Worm (Caenorhabditis elegans): ENCODE measurements around the gene str-71.

str-71 gene

DNA sequence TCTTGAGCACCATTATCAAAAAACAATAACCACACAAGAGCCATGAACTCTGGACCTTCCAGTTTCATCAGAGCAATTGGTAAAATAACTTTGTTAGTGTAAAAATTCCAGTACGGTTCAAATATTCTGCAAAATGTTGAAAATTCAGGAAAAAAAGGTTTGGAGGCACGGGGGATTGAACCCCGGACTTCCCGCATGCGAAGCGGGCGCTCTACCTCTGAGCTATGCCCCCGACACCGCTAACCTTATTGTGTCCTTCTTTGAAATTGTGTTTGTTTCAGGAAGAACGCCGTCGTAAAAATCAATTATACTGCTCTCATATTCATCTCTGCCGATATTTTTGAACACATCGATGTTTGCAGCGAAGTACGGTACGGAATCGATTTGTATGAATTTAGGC lies 20.8 kb upstream of the str-71 start (continued):
- TF ChIP-seq daf-19 (GFP tag; conservative IDR thresholded peaks at IDR 0.05) (no peak), nhr-237 (tag; optimal IDR thresholded peaks at IDR 0.05) (no peak), ZK337.2 (GFP tag; IDR thresholded peaks at IDR 0.05) (no peak), mxl-3 (GFP tag; optimal IDR thresholded peaks at IDR 0.05) (no peak), ceh-32 (tag; optimal IDR thresholded peaks at IDR 0.05; ENCODE audit: poor library complexity) (no peak), tag-97 (GFP tag; IDR thresholded peaks at IDR 0.05) (no peak), dmd-6 (GFP tag; IDR thresholded peaks at IDR 0.05) (no peak), jun-1 (tag; optimal IDR thresholded peaks at IDR 0.05) (no peak), saeg-2 (GFP tag; IDR thresholded peaks at IDR 0.05) (no peak), F49E8.2 (tag; optimal IDR thresholded peaks at IDR 0.05; ENCODE audit: borderline replicate concordance) (no peak), dpl-1 (GFP tag; optimal IDR thresholded peaks at IDR 0.05) (no peak), Y48G9A.11 (GFP tag; IDR thresholded peaks at IDR 0.05) (no peak; the same call in 1 of the 2 replicates), cey-2 (tag; optimal IDR thresholded peaks at IDR 0.05; ENCODE audit: borderline replicate concordance, insufficient read depth) (no peak), aly-2 (tag; optimal IDR thresholded peaks at IDR 0.05) (no peak), snpc-4 (tag; optimal IDR thresholded peaks at IDR 0.05) (no peak), ceh-20 (GFP tag; IDR thresholded peaks at IDR 0.05) (no peak), hlh-30 (tag; optimal IDR thresholded peaks at IDR 0.05; ENCODE audit: insufficient read depth) (no peak), attf-4 (tag; optimal IDR thresholded peaks at IDR 0.05) (no peak), zfp-3 (GFP tag; conservative IDR thresholded peaks at IDR 0.05) (no peak), ctbp-1 (GFP tag; IDR thresholded peaks at IDR 0.05) (no peak), F44E2.7 (GFP tag; IDR thresholded peaks at IDR 0.05) (no peak), arid-1 (GFP tag; conservative IDR thresholded peaks at IDR 0.05) (peak; percentile 56; the same call in 1 of the 2 replicates), hmg-1.1 (GFP tag; IDR thresholded peaks at IDR 0.05) (no peak), zip-11 (GFP tag; IDR thresholded peaks at IDR 0.05) (no peak), nhr-42 (GFP tag; IDR thresholded peaks at IDR 0.05) (no peak), Y5F2A.4 (GFP tag; optimal IDR thresholded peaks at IDR 0.05) (no peak), mep-1 (tag; optimal IDR thresholded peaks at IDR 0.05) (no peak), lin-29 (GFP tag; IDR thresholded peaks at IDR 0.05) (no peak), php-3 (GFP tag; IDR thresholded peaks at IDR 0.05) (no peak), aha-1 (tag) (peak; percentile 14), skn-1 (tag; optimal IDR thresholded peaks at IDR 0.05) (no peak), mxl-2 (GFP tag; conservative IDR thresholded peaks at IDR 0.05) (no peak), spr-3 (GFP tag; optimal IDR thresholded peaks at IDR 0.05) (no peak), ama-1 (optimal IDR thresholded peaks at IDR 0.05) (no peak), fos-1 (tag; optimal IDR thresholded peaks at IDR 0.05) (no peak), rbr-2 (tag; optimal IDR thresholded peaks at IDR 0.05) (no peak), ceh-82 (tag; optimal IDR thresholded peaks at IDR 0.05) (no peak), ztf-7 (tag; optimal IDR thresholded peaks at IDR 0.05) (no peak), dve-1 (tag; optimal IDR thresholded peaks at IDR 0.05; ENCODE audit: insufficient read depth) (peak; percentile 21), gei-8 (GFP tag; optimal IDR thresholded peaks at IDR 0.05) (peak; percentile 42), R02D3.7 (tag; optimal IDR thresholded peaks at IDR 0.05) (no peak), duxl-1 (tag; optimal IDR thresholded peaks at IDR 0.05; ENCODE audit: poor library complexity) (peak; percentile 14), nhr-10 (tag; optimal IDR thresholded peaks at IDR 0.05) (no peak), T20F7.1 (GFP tag; optimal IDR thresholded peaks at IDR 0.05) (no peak), tra-1 (GFP tag; IDR thresholded peaks at IDR 0.05) (no peak), pha-4 (GFP tag; IDR thresholded peaks at IDR 0.05) (peak; percentile 13; the same call in 1 of the 2 replicates), pha-4 (tag; optimal IDR thresholded peaks at IDR 0.05) (no peak), nhr-102 (tag; optimal IDR thresholded peaks at IDR 0.05) (no peak), dmd-8 (GFP tag; IDR thresholded peaks at IDR 0.05) (peak; percentile 73; the same call in 1 of the 2 replicates), zfp-2 (tag; optimal IDR thresholded peaks at IDR 0.05) (no peak), lsy-2 (tag; optimal IDR thresholded peaks at IDR 0.05) (no peak), F26F4.8 (GFP tag; conservative IDR thresholded peaks at IDR 0.05) (0 out of 2 replicates have a peak, but pooled peaks have one; percentile 10)
